Fruit fly (Drosophila melanogaster): ENCODE data around the gene CG6607.

CG6607 gene

dm6 chr3R:24567427-24567771 lies 39.6 kb downstream of the CG6607 start:
- TF ChIP-seq dl (GFP tag; optimal IDR thresholded peaks at IDR 0.05; ENCODE audit: insufficient read depth in 1 of 2, partially characterized antibody in 2 of 2) (no peak), sage (GFP tag; optimal IDR thresholded peaks at IDR 0.05) (no peak), Vsx2 (GFP tag; optimal IDR thresholded peaks at IDR 0.05; ENCODE audit: partially characterized antibody) (no peak), h (GFP tag; optimal IDR thresholded peaks at IDR 0.05) (peak; percentile 76), Rel (GFP tag; optimal IDR thresholded peaks at IDR 0.05) (no peak), Rel (tag; optimal IDR thresholded peaks at IDR 0.05) (no peak), tai (GFP tag; optimal IDR thresholded peaks at IDR 0.05) (peak; percentile 38), OdsH (GFP tag; optimal IDR thresholded peaks at IDR 0.05) (peak; percentile 26), ey (GFP tag; optimal IDR thresholded peaks at IDR 0.05) (peak; percentile 68), Hr83 (GFP tag; optimal IDR thresholded peaks at IDR 0.05; ENCODE audit: poor library complexity, severe bottlenecking) (peak; percentile 18), jim (GFP tag; optimal IDR thresholded peaks at IDR 0.05) (no peak), rgr (GFP tag; optimal IDR thresholded peaks at IDR 0.05) (peak; percentile 76), Hr78 (GFP tag; optimal IDR thresholded peaks at IDR 0.05) (no peak), dmrt93B (GFP tag; optimal IDR thresholded peaks at IDR 0.05) (peak; percentile 37), woc (GFP tag; optimal IDR thresholded peaks at IDR 0.05) (peak; percentile 18), Sp1 (GFP tag; optimal IDR thresholded peaks at IDR 0.05) (peak; percentile 38), sv (GFP tag; optimal IDR thresholded peaks at IDR 0.05) (peak; percentile 87), Hnf4 (GFP tag; optimal IDR thresholded peaks at IDR 0.05) (peak; percentile 63), HLH106 (tag; optimal IDR thresholded peaks at IDR 0.05) (peak; percentile 47), Jra (GFP tag; optimal IDR thresholded peaks at IDR 0.05) (peak; percentile 9), GATAd (GFP tag; optimal IDR thresholded peaks at IDR 0.05) (no peak), br (GFP tag; optimal IDR thresholded peaks at IDR 0.05) (peak; percentile 54), Mio (GFP tag; optimal IDR thresholded peaks at IDR 0.05) (no peak), foxo (GFP tag; optimal IDR thresholded peaks at IDR 0.05) (peak in 1 of 2 experiments; percentile 69), lola (GFP tag; optimal IDR thresholded peaks at IDR 0.05) (no peak), psq (GFP tag; optimal IDR thresholded peaks at IDR 0.05) (peak; percentile 46), fru (GFP tag; optimal IDR thresholded peaks at IDR 0.05) (peak; percentile 43)

dm6 chr3R:24568251-24568932 lies 40.5 kb downstream of the CG6607 start:
- TF ChIP-seq CG9705 (GFP tag; optimal IDR thresholded peaks at IDR 0.05) = no peak
- peak; percentile 8 for TF ChIP-seq Dif (GFP tag; optimal IDR thresholded peaks at IDR 0.05; ENCODE audit: partially characterized antibody)
- no peak for TF ChIP-seq Rel (GFP tag; optimal IDR thresholded peaks at IDR 0.05)
- peak; percentile 34 for TF ChIP-seq Rel (tag; optimal IDR thresholded peaks at IDR 0.05)
- peak; percentile 24 for TF ChIP-seq br (GFP tag; optimal IDR thresholded peaks at IDR 0.05)
- TF ChIP-seq sage (GFP tag; optimal IDR thresholded peaks at IDR 0.05) = no peak
- TF ChIP-seq lola (GFP tag; optimal IDR thresholded peaks at IDR 0.05) = no peak
- peak in 1 of 2 experiments; percentile 12 for TF ChIP-seq foxo (GFP tag; optimal IDR thresholded peaks at IDR 0.05)
- TF ChIP-seq psq (GFP tag; optimal IDR thresholded peaks at IDR 0.05) = peak; percentile 21
- no peak for TF ChIP-seq fru (GFP tag; optimal IDR thresholded peaks at IDR 0.05)
- TF ChIP-seq GATAd (GFP tag; optimal IDR thresholded peaks at IDR 0.05) = no peak
- no peak for TF ChIP-seq Vsx2 (GFP tag; optimal IDR thresholded peaks at IDR 0.05; ENCODE audit: partially characterized antibody)
- no peak for TF ChIP-seq Hnf4 (GFP tag; optimal IDR thresholded peaks at IDR 0.05)
- no peak for TF ChIP-seq dl (GFP tag; optimal IDR thresholded peaks at IDR 0.05; ENCODE audit: insufficient read depth in 1 of 2, partially characterized antibody in 2 of 2)
- TF ChIP-seq OdsH (GFP tag; optimal IDR thresholded peaks at IDR 0.05) = peak; percentile 11
- no peak for TF ChIP-seq Myc (optimal IDR thresholded peaks at IDR 0.05)
- no peak for TF ChIP-seq HLH106 (tag; optimal IDR thresholded peaks at IDR 0.05)
- TF ChIP-seq h (GFP tag; optimal IDR thresholded peaks at IDR 0.05) = peak; percentile 90
- no peak for TF ChIP-seq N (GFP tag; optimal IDR thresholded peaks at IDR 0.05)

DNA sequence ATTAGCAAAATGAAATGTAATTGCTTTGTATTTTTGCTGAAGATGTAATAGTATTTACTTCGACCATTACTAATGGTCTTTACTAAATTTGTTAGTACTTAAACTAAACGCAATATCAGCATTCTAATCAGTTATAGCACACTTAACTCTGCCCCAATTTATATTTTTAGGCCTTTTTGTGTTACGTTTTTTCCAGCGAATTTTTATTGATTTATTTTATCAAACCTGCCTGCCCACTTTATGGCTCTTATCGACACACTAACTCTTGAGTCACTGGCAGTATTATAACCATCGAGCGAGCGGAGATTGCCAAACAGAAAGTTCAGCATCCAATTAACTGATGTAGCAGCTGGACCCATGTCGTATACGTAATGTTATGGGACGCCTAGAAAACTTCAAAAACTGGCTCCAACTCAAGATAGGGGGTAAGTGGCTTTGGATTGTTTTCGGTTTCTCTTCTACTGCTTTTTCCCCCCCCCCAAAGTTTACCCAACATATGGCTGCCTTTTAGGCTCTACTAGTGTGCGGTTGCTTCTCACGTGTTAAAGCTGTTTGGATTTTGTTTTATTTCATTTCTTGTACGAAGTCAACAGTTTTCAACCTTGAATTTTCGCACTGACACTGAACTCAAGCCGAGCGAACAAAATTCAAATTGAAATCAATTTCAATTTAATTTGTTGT lies 42.0 kb downstream of the CG6607 start:
- no peak for TF ChIP-seq pan (optimal IDR thresholded peaks at IDR 0.05)
- TF ChIP-seq Abd-B (GFP tag; optimal IDR thresholded peaks at IDR 0.05) = no peak
- no peak for TF ChIP-seq Vsx2 (GFP tag; optimal IDR thresholded peaks at IDR 0.05; ENCODE audit: partially characterized antibody)
- no peak for TF ChIP-seq CrebA (GFP tag; optimal IDR thresholded peaks at IDR 0.05; ENCODE audit: borderline replicate concordance)
- no peak for TF ChIP-seq woc (GFP tag; optimal IDR thresholded peaks at IDR 0.05)
- no peak for TF ChIP-seq GATAd (GFP tag; optimal IDR thresholded peaks at IDR 0.05)
- TF ChIP-seq Hr78 (GFP tag; optimal IDR thresholded peaks at IDR 0.05) = no peak
- no peak for TF ChIP-seq Dif (GFP tag; optimal IDR thresholded peaks at IDR 0.05; ENCODE audit: partially characterized antibody)
- TF ChIP-seq tai (GFP tag; optimal IDR thresholded peaks at IDR 0.05) = no peak
- no peak for TF ChIP-seq Sp1 (GFP tag; optimal IDR thresholded peaks at IDR 0.05)
- TF ChIP-seq CG32264 (GFP tag; optimal IDR thresholded peaks at IDR 0.05) = no peak
- no peak for TF ChIP-seq HLH106 (tag; optimal IDR thresholded peaks at IDR 0.05)
- no peak for TF ChIP-seq dl (GFP tag; optimal IDR thresholded peaks at IDR 0.05; ENCODE audit: insufficient read depth in 1 of 2, partially characterized antibody in 2 of 2)
- no peak for TF ChIP-seq CG9705 (GFP tag; optimal IDR thresholded peaks at IDR 0.05)

Measured in whole organism, wandering third instar larva.